Worm (Caenorhabditis elegans) whole organism, L4 larva: ENCODE results near the gene dep-1.
A peak's percentile ranks its signal among the peaks of the same experiment; 100 is the strongest.

Experiments used
- D1046.2 ChIP-seq: fragments of 200-800 bp; sonication (Bioruptor generic); IDR thresholded peaks from 2 replicates; pipeline ENCODE4 v1.3.6; 2022; ENCODE audit warnings: missing genetic modification characterization, missing compliant biosample characterization
- F10B5.3 ChIP-seq: sonication (generic microtip); optimal IDR thresholded peaks from 2 replicates; lab custom pipeline; 2016; ENCODE audit warnings: mild to moderate bottlenecking, missing genetic modification characterization, missing compliant biosample characterization
- F26F4.8 ChIP-seq: fragments of 200-800 bp; sonication (Bioruptor generic); conservative IDR thresholded peaks from 2 replicates; pipeline ENCODE4 v1.3.6; 2022; ENCODE audit warnings: missing genetic modification characterization, missing compliant biosample characterization
- F49E8.2 ChIP-seq: sonication (generic microtip); optimal IDR thresholded peaks from 2 replicates; lab custom pipeline; 2016; ENCODE audit warnings: missing compliant biosample characterization, mild to moderate bottlenecking, missing genetic modification characterization, borderline replicate concordance
- R02D3.7 ChIP-seq: fragments of 150-350 bp; sonication (generic microtip); optimal IDR thresholded peaks from 3 replicates; lab custom pipeline; 2014; ENCODE audit warnings: missing biosample characterization, missing genetic modification characterization
- Y105C5A.15 ChIP-seq: fragments of 200-800 bp; sonication (Bioruptor generic); IDR thresholded peaks from 2 replicates; pipeline ENCODE4 v1.3.6; 2022; ENCODE audit warnings: missing genetic modification characterization, missing compliant biosample characterization
- Y48G9A.11 ChIP-seq: fragments of 200-800 bp; sonication (Bioruptor generic); IDR thresholded peaks from 2 replicates; pipeline ENCODE4 v1.3.6; 2022; ENCODE audit warnings: missing genetic modification reagents, missing genetic modification characterization, missing compliant biosample characterization
- Y5F2A.4 ChIP-seq: fragments of 200-800 bp; sonication (Bioruptor generic); optimal IDR thresholded peaks from 2 replicates; lab custom pipeline; 2018; ENCODE audit warnings: mild to moderate bottlenecking, missing genetic modification characterization, missing compliant biosample characterization
- Y75B8A.6 ChIP-seq: fragments of 200-800 bp; sonication (Bioruptor generic); IDR thresholded peaks from 2 replicates; pipeline ENCODE4 v1.3.6; 2022; ENCODE audit warnings: missing genetic modification reagents, missing genetic modification characterization, missing compliant biosample characterization
- ZK546.5 ChIP-seq, 2 experiments: sonication (generic microtip); optimal IDR thresholded peaks; 2 replicates each; lab custom pipeline; 2017; ENCODE audit warnings: missing biosample characterization in 2 of 2, missing genetic modification characterization in 2 of 2
- ama-1 ChIP-seq: fragments of 150-350 bp; optimal IDR thresholded peaks from 2 replicates; lab custom pipeline; 2014; ENCODE audit warnings: inconsistent platforms, mixed read lengths
- attf-4 ChIP-seq: sonication (generic microtip); optimal IDR thresholded peaks from 3 replicates; lab custom pipeline; 2017; ENCODE audit warnings: missing biosample characterization, missing genetic modification characterization
- ceh-20 ChIP-seq: fragments of 200-800 bp; sonication (Bioruptor generic); IDR thresholded peaks from 2 replicates; pipeline ENCODE4 v1.3.6; 2022; ENCODE audit warnings: missing genetic modification reagents, missing genetic modification characterization, missing compliant biosample characterization
- ceh-32 ChIP-seq: sonication (generic microtip); optimal IDR thresholded peaks from 2 replicates; lab custom pipeline; 2016; ENCODE audit warnings: mild to moderate bottlenecking, missing genetic modification characterization, missing compliant biosample characterization; ENCODE audit not compliant: poor library complexity
- ceh-44 ChIP-seq: fragments of 200-800 bp; sonication (Bioruptor generic); IDR thresholded peaks from 2 replicates; pipeline ENCODE4 v1.3.6; 2022; ENCODE audit warnings: missing genetic modification reagents, missing genetic modification characterization, missing compliant biosample characterization
- cey-2 ChIP-seq: sonication (generic microtip); optimal IDR thresholded peaks from 3 replicates; lab custom pipeline; 2017; ENCODE audit warnings: missing genetic modification characterization, mild to moderate bottlenecking, missing compliant biosample characterization, antibody characterized with exemption, borderline replicate concordance; ENCODE audit not compliant: insufficient read depth
- daf-16 ChIP-seq, 3 experiments: sonication (generic microtip); optimal IDR thresholded peaks; 2 replicates each; lab custom pipeline; 2016 to 2017; ENCODE audit warnings: missing genetic modification characterization in 3 of 3, missing genetic modification reagents in 3 of 3, mild to moderate bottlenecking in 2 of 3, missing compliant biosample characterization in 2 of 3, missing biosample characterization in 1 of 3, moderate library complexity in 1 of 3
- daf-19 ChIP-seq: fragments of 200-800 bp; sonication (Bioruptor generic); conservative IDR thresholded peaks from 2 replicates; pipeline ENCODE4 v1.3.6; 2022; ENCODE audit warnings: missing genetic modification characterization, missing compliant biosample characterization
- dmd-9 ChIP-seq: fragments of 200-800 bp; sonication (Bioruptor generic); IDR thresholded peaks from 2 replicates; pipeline ENCODE4 v1.3.6; 2022; ENCODE audit warnings: missing genetic modification reagents, missing genetic modification characterization, missing compliant biosample characterization
- dve-1 ChIP-seq: sonication (generic microtip); optimal IDR thresholded peaks from 2 replicates; lab custom pipeline; 2017; ENCODE audit warnings: antibody characterized with exemption, mild to moderate bottlenecking, missing genetic modification characterization, missing compliant biosample characterization; ENCODE audit not compliant: insufficient read depth
- egl-43 ChIP-seq: fragments of 200-800 bp; sonication (Bioruptor generic); IDR thresholded peaks from 2 replicates; pipeline ENCODE4 v1.3.6; 2022; ENCODE audit warnings: missing genetic modification reagents, missing genetic modification characterization, missing compliant biosample characterization
- fkh-10 ChIP-seq: fragments of 150-350 bp; optimal IDR thresholded peaks from 2 replicates; lab custom pipeline; 2014; ENCODE audit warnings: missing biosample characterization, missing genetic modification reagents, missing genetic modification characterization
- hif-1 ChIP-seq, 2 experiments: sonication (generic microtip); optimal IDR thresholded peaks; 2 replicates each; lab custom pipeline; 2016 to 2017; ENCODE audit warnings: missing compliant biosample characterization in 2 of 2, missing genetic modification characterization in 2 of 2, missing genetic modification reagents in 2 of 2, missing genotype in 2 of 2, mild to moderate bottlenecking in 1 of 2
- hlh-30 ChIP-seq: sonication (generic microtip); optimal IDR thresholded peaks from 2 replicates; lab custom pipeline; 2017; ENCODE audit warnings: antibody characterized with exemption, mild to moderate bottlenecking, missing genetic modification characterization, missing compliant biosample characterization; ENCODE audit not compliant: insufficient read depth
- hmg-1.1 ChIP-seq: fragments of 200-800 bp; sonication (Bioruptor generic); IDR thresholded peaks from 2 replicates; pipeline ENCODE4 v1.3.6; 2022; ENCODE audit warnings: missing genetic modification reagents, missing genetic modification characterization, missing compliant biosample characterization
- lin-1 ChIP-seq: fragments of 200-800 bp; sonication (Bioruptor generic); IDR thresholded peaks from 2 replicates; pipeline ENCODE4 v1.3.6; 2022; ENCODE audit warnings: missing genetic modification reagents, missing genetic modification characterization, missing compliant biosample characterization
- lin-38 ChIP-seq: fragments of 200-800 bp; sonication (Bioruptor generic); IDR thresholded peaks from 2 replicates; pipeline ENCODE4 v1.3.6; 2022; ENCODE audit warnings: missing genetic modification reagents, missing genetic modification characterization, missing compliant biosample characterization
- lin-39 ChIP-seq: fragments of 150-350 bp; optimal IDR thresholded peaks from 2 replicates; lab custom pipeline; 2014; ENCODE audit warnings: missing biosample characterization, missing genetic modification reagents, missing genetic modification characterization
- lir-3 ChIP-seq: sonication (generic microtip); optimal IDR thresholded peaks from 2 replicates; lab custom pipeline; 2016; ENCODE audit warnings: mild to moderate bottlenecking, missing genetic modification characterization, missing compliant biosample characterization
- mdt-29 ChIP-seq: fragments of 200-800 bp; sonication (Bioruptor generic); IDR thresholded peaks from 2 replicates; pipeline ENCODE4 v1.3.6; 2022; ENCODE audit warnings: missing genetic modification reagents, missing genetic modification characterization, missing compliant biosample characterization
- nhr-10 ChIP-seq: fragments of 150-350 bp; optimal IDR thresholded peaks from 2 replicates; lab custom pipeline; 2014; ENCODE audit warnings: missing biosample characterization, missing genetic modification characterization
- nhr-11 ChIP-seq: fragments of 150-350 bp; optimal IDR thresholded peaks from 2 replicates; lab custom pipeline; 2014; ENCODE audit warnings: missing biosample characterization, missing genetic modification characterization
- nhr-25 ChIP-seq: sonication (generic microtip); optimal IDR thresholded peaks from 2 replicates; lab custom pipeline; 2017; ENCODE audit warnings: missing genetic modification characterization, mild to moderate bottlenecking, missing compliant biosample characterization, antibody characterized with exemption, moderate library complexity, borderline replicate concordance; ENCODE audit not compliant: insufficient read depth
- nhr-28 ChIP-seq: fragments of 150-350 bp; optimal IDR thresholded peaks from 2 replicates; lab custom pipeline; 2014; ENCODE audit warnings: missing biosample characterization, missing genetic modification characterization
- nhr-41 ChIP-seq: fragments of 200-800 bp; sonication (Bioruptor generic); IDR thresholded peaks from 2 replicates; pipeline ENCODE4 v1.3.6; 2022; ENCODE audit warnings: missing genetic modification reagents, missing genetic modification characterization, missing compliant biosample characterization
- nhr-42 ChIP-seq: fragments of 200-800 bp; sonication (Bioruptor generic); IDR thresholded peaks from 2 replicates; pipeline ENCODE4 v1.3.6; 2022; ENCODE audit warnings: missing genetic modification characterization, missing compliant biosample characterization
- pha-4 ChIP-seq, 2 experiments: fragments of 150-350 bp in 1 of 2; fragments of 200-800 bp in 1 of 2; sonication (Bioruptor generic) in 1 of 2; IDR thresholded peaks in 1 of 2; optimal IDR thresholded peaks in 1 of 2; 2 replicates each; pipeline versions ENCODE4 v1.3.6 to Lab custom; 2014 to 2022; ENCODE audit warnings: missing genetic modification characterization in 2 of 2, missing genetic modification reagents in 2 of 2, missing biosample characterization in 1 of 2, missing compliant biosample characterization in 1 of 2
- php-3 ChIP-seq: fragments of 200-800 bp; sonication (Bioruptor generic); IDR thresholded peaks from 2 replicates; pipeline ENCODE4 v1.3.6; 2022; ENCODE audit warnings: missing genetic modification reagents, missing genetic modification characterization, missing compliant biosample characterization
- pqm-1 ChIP-seq: sonication (generic microtip); optimal IDR thresholded peaks from 2 replicates; lab custom pipeline; 2017; ENCODE audit warnings: missing biosample characterization, missing genetic modification characterization
- sdz-12 ChIP-seq: fragments of 200-800 bp; sonication (Bioruptor generic); optimal IDR thresholded peaks from 2 replicates; lab custom pipeline; 2018; ENCODE audit warnings: mild to moderate bottlenecking, missing genetic modification characterization, missing compliant biosample characterization
- set-16 ChIP-seq: fragments of 200-800 bp; sonication (Bioruptor generic); IDR thresholded peaks from 2 replicates; pipeline ENCODE4 v1.3.6; 2022; ENCODE audit warnings: missing genetic modification reagents, missing genetic modification characterization, missing compliant biosample characterization
- skn-1 ChIP-seq: fragments of 150-350 bp; optimal IDR thresholded peaks from 2 replicates; lab custom pipeline; 2014; ENCODE audit warnings: missing biosample characterization, missing genetic modification characterization
- snpc-1.2 ChIP-seq: fragments of 200-800 bp; sonication (Bioruptor generic); IDR thresholded peaks from 2 replicates; pipeline ENCODE4 v1.3.6; 2022; ENCODE audit warnings: missing genetic modification reagents, missing genetic modification characterization, missing compliant biosample characterization
- snpc-4 ChIP-seq: fragments of 150-350 bp; optimal IDR thresholded peaks from 2 replicates; lab custom pipeline; 2014; ENCODE audit warnings: missing biosample characterization, missing genetic modification characterization
- tag-97 ChIP-seq: fragments of 200-800 bp; sonication (Bioruptor generic); IDR thresholded peaks from 2 replicates; pipeline ENCODE4 v1.3.6; 2022; ENCODE audit warnings: missing genetic modification characterization, missing compliant biosample characterization
- unc-39 ChIP-seq: sonication (generic microtip); optimal IDR thresholded peaks from 2 replicates; lab custom pipeline; 2017; ENCODE audit warnings: missing biosample characterization, missing genetic modification characterization
- vab-7 ChIP-seq: fragments of 200-800 bp; sonication (Bioruptor generic); IDR thresholded peaks from 2 replicates; pipeline ENCODE4 v1.3.6; 2022; ENCODE audit warnings: missing genetic modification reagents, missing genetic modification characterization, missing compliant biosample characterization
- zfp-2 ChIP-seq: sonication (generic microtip); optimal IDR thresholded peaks from 2 replicates; lab custom pipeline; 2016; ENCODE audit warnings: mild to moderate bottlenecking, missing genetic modification characterization, missing compliant biosample characterization
- zip-11 ChIP-seq: fragments of 200-800 bp; sonication (Bioruptor generic); IDR thresholded peaks from 2 replicates; pipeline ENCODE4 v1.3.6; 2022; ENCODE audit warnings: missing genetic modification characterization, missing compliant biosample characterization
- ztf-7 ChIP-seq: fragments of 150-350 bp; optimal IDR thresholded peaks from 2 replicates; lab custom pipeline; 2014; ENCODE audit warnings: missing biosample characterization, missing genetic modification characterization

dep-1 gene

ce11 chrII:9013341-9013740, 6.3 kb downstream of the dep-1 start (continued):
- TF ChIP-seq pqm-1 (tag; lab: Kevin White, UChicago), result no peak
- no peak for TF ChIP-seq mdt-29
- no peak for TF ChIP-seq ZK546.5 (tag; optimal IDR thresholded peaks at IDR 0.05; lab: Kevin White, UChicago)
- TF ChIP-seq lir-3 (tag; lab: Kevin White, UChicago), result no peak
- no peak for TF ChIP-seq snpc-1.2 (GFP tag; lab: Robert Waterston, UW)
- peak; percentile 72 for TF ChIP-seq set-16
- TF ChIP-seq lin-1 (GFP tag; lab: Robert Waterston, UW), result no peak
- TF ChIP-seq nhr-10 (tag; lab: Kevin White, UChicago), result no peak
- TF ChIP-seq lin-39 (tag; lab: Kevin White, UChicago), result no peak
- TF ChIP-seq dve-1 (tag; lab: Kevin White, UChicago), result no peak
- no peak for TF ChIP-seq Y75B8A.6 (GFP tag; lab: Robert Waterston, UW)
- peak; percentile 94 for TF ChIP-seq hlh-30 (tag; lab: Kevin White, UChicago)
- no peak; the same call in 1 of the 2 replicates for TF ChIP-seq pha-4 (GFP tag; IDR thresholded peaks at IDR 0.05; lab: Robert Waterston, UW)
- no peak for TF ChIP-seq pha-4 (tag; optimal IDR thresholded peaks at IDR 0.05; lab: Kevin White, UChicago)
- no peak for TF ChIP-seq lin-38 (GFP tag; lab: Robert Waterston, UW)
- TF ChIP-seq vab-7, result no peak
- TF ChIP-seq zip-11 (GFP tag; lab: Robert Waterston, UW), result no peak
- TF ChIP-seq Y48G9A.11 (GFP tag; lab: Robert Waterston, UW), result no peak
- TF ChIP-seq dmd-9 (GFP tag; lab: Robert Waterston, UW), result 0 out of 2 replicates have a peak, but pooled peaks have one; percentile 19
- peak; percentile 5 for TF ChIP-seq nhr-11 (tag; lab: Kevin White, UChicago)
- TF ChIP-seq tag-97 (GFP tag; lab: Robert Waterston, UW), result no peak
- no peak for TF ChIP-seq R02D3.7 (tag; lab: Kevin White, UChicago)
- TF ChIP-seq nhr-42 (GFP tag; lab: Robert Waterston, UW), result no peak
- no peak for TF ChIP-seq nhr-41 (GFP tag; lab: Robert Waterston, UW)
- no peak for TF ChIP-seq zfp-2
- no peak for TF ChIP-seq F10B5.3
- no peak for TF ChIP-seq ztf-7
- TF ChIP-seq daf-16 (GFP tag; optimal IDR thresholded peaks at IDR 0.05; lab: Kevin White, UChicago), result no peak
- no peak for TF ChIP-seq daf-16 (tag; optimal IDR thresholded peaks at IDR 0.05; lab: Kevin White, UChicago)
- no peak for TF ChIP-seq ceh-32 (tag; lab: Kevin White, UChicago)
- TF ChIP-seq ceh-44 (GFP tag; lab: Robert Waterston, UW), result no peak
- TF ChIP-seq cey-2 (tag; lab: Kevin White, UChicago), result no peak
- TF ChIP-seq php-3 (GFP tag; lab: Robert Waterston, UW), result no peak
- TF ChIP-seq unc-39, result no peak
- 0 out of 2 replicates have a peak, but pooled peaks have one; percentile 42 for TF ChIP-seq ceh-20 (GFP tag; lab: Robert Waterston, UW)
- no peak for TF ChIP-seq F49E8.2 (tag; lab: Kevin White, UChicago)
- TF ChIP-seq daf-19 (GFP tag; lab: Robert Waterston, UW), result no peak
- no peak for TF ChIP-seq fkh-10 (GFP tag; lab: Kevin White, UChicago)
- TF ChIP-seq snpc-4, result no peak
- peak in 1 of 2 experiments; percentile 28 for TF ChIP-seq hif-1 (tag; optimal IDR thresholded peaks at IDR 0.05; lab: Kevin White, UChicago)
- TF ChIP-seq Y5F2A.4 (GFP tag; lab: Kevin White, UChicago), result no peak
- TF ChIP-seq egl-43 (GFP tag; lab: Robert Waterston, UW), result no peak
- TF ChIP-seq Y105C5A.15 (GFP tag; lab: Robert Waterston, UW), result no peak
- no peak for TF ChIP-seq attf-4 (tag; lab: Kevin White, UChicago)
- TF ChIP-seq D1046.2 (GFP tag; lab: Robert Waterston, UW), result no peak
- no peak for TF ChIP-seq nhr-25
- peak; percentile 74 for TF ChIP-seq hmg-1.1
- no peak for TF ChIP-seq skn-1 (tag; lab: Kevin White, UChicago)
- TF ChIP-seq F26F4.8 (GFP tag; lab: Robert Waterston, UW), result no peak
- TF ChIP-seq sdz-12, result no peak
- no peak for TF ChIP-seq nhr-28
- TF ChIP-seq ama-1, result no peak
